In genomic region chr2L:1579254-1579653, dm6 we compare ENCODE assay signal across 1 fruit fly cellular context.
TF ChIP-seq lines count a peak whose summit lies in the region.

No protein-coding gene starts in this region.

TF ChIP-seq in whole organism, embryonic, 481 proteins besides CTCF, POLR2A, EP300 and RAD21 (continued from another document):
- TF ChIP-seq pan (optimal IDR thresholded peaks at IDR 0.05; lab: Kevin White, UChicago): no peak
- peak in 1 of 2 experiments; percentile 83 for TF ChIP-seq pan (GFP tag; optimal IDR thresholded peaks at IDR 0.05 in 1 of 2, IDR thresholded peaks at IDR 0.05 in 1 of 2)
- TF ChIP-seq gfzf (GFP tag; optimal IDR thresholded peaks at IDR 0.05; lab: Kevin White, UChicago): no peak
- no peak for TF ChIP-seq dmrt11E (tag; optimal IDR thresholded peaks at IDR 0.05; lab: Kevin White, UChicago)
- peak; percentile 72 for TF ChIP-seq CG10366 (GFP tag; IDR thresholded peaks at IDR 0.05; lab: Robert Waterston, UW)
- no peak for TF ChIP-seq twi (tag; optimal IDR thresholded peaks at IDR 0.05; lab: Kevin White, UChicago)
- TF ChIP-seq Kr (GFP tag; optimal IDR thresholded peaks at IDR 0.05; lab: Kevin White, UChicago): no peak
- no peak for TF ChIP-seq Neu2 (GFP tag; optimal IDR thresholded peaks at IDR 0.05; lab: Kevin White, UChicago; ENCODE audit: borderline replicate concordance)
- TF ChIP-seq Poxn (GFP tag; IDR thresholded peaks at IDR 0.05; lab: Robert Waterston, UW): 0 out of 2 replicates have a peak, but pooled peaks have one; percentile 10
- TF ChIP-seq fd3F (GFP tag; optimal IDR thresholded peaks at IDR 0.05; lab: Kevin White, UChicago): peak; percentile 68
- TF ChIP-seq CG3847 (GFP tag; IDR thresholded peaks at IDR 0.05; lab: Robert Waterston, UW): peak; percentile 72
- no peak for TF ChIP-seq sqz (GFP tag; optimal IDR thresholded peaks at IDR 0.05; lab: Kevin White, UChicago)
- peak; percentile 81 for TF ChIP-seq CG14014 (GFP tag; IDR thresholded peaks at IDR 0.05; lab: Robert Waterston, UW)
- TF ChIP-seq jigr1 (GFP tag; IDR thresholded peaks at IDR 0.05; lab: Robert Waterston, UW): no peak
- peak; percentile 81 for TF ChIP-seq sob (GFP tag; IDR thresholded peaks at IDR 0.05; lab: Robert Waterston, UW)
- peak; percentile 38 for TF ChIP-seq luna (GFP tag; optimal IDR thresholded peaks at IDR 0.05; lab: Kevin White, UChicago)
- TF ChIP-seq Nf-YB (GFP tag; optimal IDR thresholded peaks at IDR 0.05; lab: Kevin White, UChicago): peak; percentile 32
- no peak for TF ChIP-seq insv (GFP tag; optimal IDR thresholded peaks at IDR 0.05; lab: Kevin White, UChicago)
- TF ChIP-seq gcm2 (GFP tag; optimal IDR thresholded peaks at IDR 0.05; lab: Kevin White, UChicago): no peak
- TF ChIP-seq CG2199 (GFP tag; IDR thresholded peaks at IDR 0.05; lab: Robert Waterston, UW): no peak
- TF ChIP-seq ato (GFP tag; IDR thresholded peaks at IDR 0.05; lab: Robert Waterston, UW; ENCODE audit: partially characterized antibody): no peak
- TF ChIP-seq E2f1 (GFP tag; IDR thresholded peaks at IDR 0.05; lab: Robert Waterston, UW): peak; percentile 73
- TF ChIP-seq zen2 (GFP tag; IDR thresholded peaks at IDR 0.05; lab: Robert Waterston, UW; ENCODE audit: partially characterized antibody): no peak
- peak; percentile 84 for TF ChIP-seq Dbx (GFP tag; IDR thresholded peaks at IDR 0.05; lab: Robert Waterston, UW)
- peak; percentile 20 for TF ChIP-seq ewg (GFP tag; optimal IDR thresholded peaks at IDR 0.05; lab: Kevin White, UChicago)
- no peak for TF ChIP-seq CG1832 (GFP tag; optimal IDR thresholded peaks at IDR 0.05; lab: Kevin White, UChicago)
- no peak for TF ChIP-seq hkb (optimal IDR thresholded peaks at IDR 0.05; lab: Kevin White, UChicago)
- peak; percentile 82 for TF ChIP-seq hkb (GFP tag; IDR thresholded peaks at IDR 0.05; lab: Robert Waterston, UW)
- TF ChIP-seq Eip74EF (GFP tag; optimal IDR thresholded peaks at IDR 0.05; lab: Kevin White, UChicago): peak in 1 of 2 experiments; percentile 87
- TF ChIP-seq Hand (GFP tag; optimal IDR thresholded peaks at IDR 0.05; lab: Kevin White, UChicago): peak; percentile 20
- TF ChIP-seq dati (GFP tag; IDR thresholded peaks at IDR 0.05; lab: Robert Waterston, UW): no peak
- peak; percentile 33 for TF ChIP-seq CG9727 (GFP tag; optimal IDR thresholded peaks at IDR 0.05; lab: Kevin White, UChicago)
- TF ChIP-seq Atf-2 (GFP tag; optimal IDR thresholded peaks at IDR 0.05; lab: Kevin White, UChicago): peak; percentile 25
- peak; percentile 30 for TF ChIP-seq CG9437 (GFP tag; optimal IDR thresholded peaks at IDR 0.05; lab: Kevin White, UChicago)
- TF ChIP-seq CG10979 (tag; optimal IDR thresholded peaks at IDR 0.05; lab: Kevin White, UChicago): no peak
- no peak for TF ChIP-seq CG14860 (GFP tag; IDR thresholded peaks at IDR 0.05; lab: Robert Waterston, UW; ENCODE audit: partially characterized antibody)
- peak; percentile 48 for TF ChIP-seq tx (GFP tag; optimal IDR thresholded peaks at IDR 0.05; lab: Kevin White, UChicago)
- peak; percentile 32 for TF ChIP-seq CG10654 (GFP tag; optimal IDR thresholded peaks at IDR 0.05; lab: Kevin White, UChicago)
- TF ChIP-seq stwl (tag; optimal IDR thresholded peaks at IDR 0.05; lab: Kevin White, UChicago): no peak
- no peak for TF ChIP-seq amos (GFP tag; IDR thresholded peaks at IDR 0.05; lab: Robert Waterston, UW; ENCODE audit: partially characterized antibody)
- peak; percentile 62 for TF ChIP-seq CG34376 (GFP tag; optimal IDR thresholded peaks at IDR 0.05; lab: Kevin White, UChicago)
- TF ChIP-seq CG7786 (GFP tag; optimal IDR thresholded peaks at IDR 0.05; lab: Kevin White, UChicago): peak; percentile 77
- TF ChIP-seq CG8924 (tag; optimal IDR thresholded peaks at IDR 0.05; lab: Kevin White, UChicago): no peak
- TF ChIP-seq crp (GFP tag; optimal IDR thresholded peaks at IDR 0.05; lab: Kevin White, UChicago): no peak
- peak; percentile 82 for TF ChIP-seq CG10147 (GFP tag; optimal IDR thresholded peaks at IDR 0.05; lab: Kevin White, UChicago)
- TF ChIP-seq maf-S (GFP tag; optimal IDR thresholded peaks at IDR 0.05; lab: Kevin White, UChicago): peak; percentile 67
- peak; percentile 47 for TF ChIP-seq CG10267 (tag; optimal IDR thresholded peaks at IDR 0.05; lab: Kevin White, UChicago)
- peak; percentile 62; the same call in 1 of the 3 replicates for TF ChIP-seq gce (GFP tag; IDR thresholded peaks at IDR 0.05; lab: Robert Waterston, UW)
- peak; percentile 65 for TF ChIP-seq esg (GFP tag; conservative IDR thresholded peaks at IDR 0.05; lab: Robert Waterston, UW)
- TF ChIP-seq Max (GFP tag; optimal IDR thresholded peaks at IDR 0.05; lab: Kevin White, UChicago): peak; percentile 40
- TF ChIP-seq nerfin-2 (GFP tag; IDR thresholded peaks at IDR 0.05; lab: Robert Waterston, UW; ENCODE audit: partially characterized antibody): no peak
- TF ChIP-seq Hsf (GFP tag; optimal IDR thresholded peaks at IDR 0.05; lab: Kevin White, UChicago): peak; percentile 65
- TF ChIP-seq CG30431 (GFP tag; optimal IDR thresholded peaks at IDR 0.05; lab: Kevin White, UChicago): no peak
- TF ChIP-seq CG15601 (tag; optimal IDR thresholded peaks at IDR 0.05; lab: Kevin White, UChicago): no peak
- TF ChIP-seq hth (optimal IDR thresholded peaks at IDR 0.05; lab: Kevin White, UChicago): no peak
- no peak for TF ChIP-seq GATAe (GFP tag; conservative IDR thresholded peaks at IDR 0.05; lab: Robert Waterston, UW)
- peak; percentile 58 for TF ChIP-seq Awh (GFP tag; IDR thresholded peaks at IDR 0.05; lab: Robert Waterston, UW)
- peak; percentile 85 for TF ChIP-seq CG14441 (GFP tag; IDR thresholded peaks at IDR 0.05; lab: Robert Waterston, UW)
- no peak for TF ChIP-seq Sin3A (optimal IDR thresholded peaks at IDR 0.05; lab: Kevin White, UChicago)
- no peak for TF ChIP-seq TFAM (GFP tag; optimal IDR thresholded peaks at IDR 0.05; lab: Kevin White, UChicago)
- TF ChIP-seq trem (tag; optimal IDR thresholded peaks at IDR 0.05; lab: Kevin White, UChicago): no peak
- peak; percentile 16 for TF ChIP-seq jing (GFP tag; optimal IDR thresholded peaks at IDR 0.05; lab: Kevin White, UChicago)
- peak; percentile 62 for TF ChIP-seq Dek (tag; optimal IDR thresholded peaks at IDR 0.05; lab: Kevin White, UChicago)
- TF ChIP-seq CG12769 (tag; optimal IDR thresholded peaks at IDR 0.05; lab: Kevin White, UChicago): peak; percentile 91
- peak; percentile 23 for TF ChIP-seq Fer2 (tag; optimal IDR thresholded peaks at IDR 0.05; lab: Kevin White, UChicago)
- peak; percentile 95 for TF ChIP-seq CG11695 (GFP tag; IDR thresholded peaks at IDR 0.05; lab: Robert Waterston, UW)
- TF ChIP-seq bowl (GFP tag; IDR thresholded peaks at IDR 0.05; lab: Robert Waterston, UW): no peak
TF ChIP-seq in whole organism, embryonic: peak in this region for 294.
